Worm (Caenorhabditis elegans) whole organism, late embryonic: ENCODE measurements around the gene C23G10.10.

Experiments used
- C38D4.7 ChIP-seq: fragments of 200-800 bp; sonication (Bioruptor generic); optimal IDR thresholded peaks from 2 replicates; lab custom pipeline; 2018; ENCODE audit warnings: mild to moderate bottlenecking, missing genetic modification characterization, moderate library complexity, missing compliant biosample characterization
- F13H6.1 ChIP-seq: sonication (generic microtip); optimal IDR thresholded peaks from 2 replicates; lab custom pipeline; 2016; ENCODE audit warnings: missing genetic modification characterization, missing compliant biosample characterization
- K09A11.1 ChIP-seq: sonication (generic microtip); optimal IDR thresholded peaks from 2 replicates; lab custom pipeline; 2017; ENCODE audit warnings: antibody characterized with exemption, mild to moderate bottlenecking, missing genetic modification characterization, missing compliant biosample characterization; ENCODE audit not compliant: insufficient read depth
- ahr-1 ChIP-seq: sonication (generic microtip); optimal IDR thresholded peaks from 2 replicates; lab custom pipeline; 2016; ENCODE audit warnings: missing genetic modification characterization, missing compliant biosample characterization
- ceh-14 ChIP-seq: sonication (generic microtip); optimal IDR thresholded peaks from 2 replicates; lab custom pipeline; 2016; ENCODE audit warnings: missing genotype, missing genetic modification characterization, missing compliant biosample characterization
- elt-2 ChIP-seq: sonication (generic microtip); optimal IDR thresholded peaks from 2 replicates; lab custom pipeline; 2016; ENCODE audit warnings: missing genetic modification reagents, missing genetic modification characterization, missing compliant biosample characterization
- fkh-10 ChIP-seq: fragments of 150-350 bp; optimal IDR thresholded peaks from 2 replicates; lab custom pipeline; 2014; ENCODE audit warnings: missing biosample characterization, missing genetic modification reagents, missing genetic modification characterization
- hlh-13 ChIP-seq: fragments of 200-800 bp; sonication (Bioruptor generic); optimal IDR thresholded peaks from 2 replicates; lab custom pipeline; 2018; ENCODE audit warnings: mild to moderate bottlenecking, missing genetic modification characterization, missing compliant biosample characterization
- nhr-11 ChIP-seq: fragments of 150-350 bp; optimal IDR thresholded peaks from 2 replicates; lab custom pipeline; 2014; ENCODE audit warnings: missing biosample characterization, missing genetic modification characterization
- rnt-1 ChIP-seq: sonication (generic microtip); optimal IDR thresholded peaks from 2 replicates; lab custom pipeline; 2016; ENCODE audit warnings: missing genetic modification characterization, missing compliant biosample characterization

DNA sequence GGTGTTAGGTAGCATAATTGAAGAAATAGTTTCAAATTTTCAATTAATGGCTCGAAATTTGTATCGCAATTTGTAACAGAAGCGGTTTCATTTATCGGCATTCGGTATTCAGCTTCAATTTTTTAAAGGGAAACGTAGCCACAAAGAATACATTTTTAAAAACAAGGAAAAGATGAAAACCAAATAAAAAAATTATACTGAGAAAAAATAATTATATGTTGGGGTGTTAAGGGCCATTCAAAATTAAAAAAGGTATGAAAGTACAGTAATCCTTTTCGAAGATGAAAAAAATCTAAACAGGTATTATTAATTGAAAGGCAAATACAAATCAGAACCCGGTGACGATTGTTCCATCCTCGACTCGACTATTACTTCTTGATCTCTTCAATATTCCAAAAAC lies 44.4 kb upstream of the C23G10.10 start, which contains the start of gene srg-1:
- TF ChIP-seq nhr-11 (no peak), C38D4.7 (GFP tag; lab: Kevin White, UChicago) (no peak), rnt-1 (tag; lab: Kevin White, UChicago) (no peak), elt-2 (no peak), ahr-1 (tag; lab: Kevin White, UChicago) (no peak), ceh-14 (no peak), fkh-10 (GFP tag; lab: Kevin White, UChicago) (no peak), hlh-13 (GFP tag; lab: Kevin White, UChicago) (no peak), F13H6.1 (tag; lab: Kevin White, UChicago) (no peak), K09A11.1 (tag; lab: Kevin White, UChicago) (no peak)
